Worm (Caenorhabditis elegans) whole organism, L4 larva: ENCODE data around the gene srj-55.

Experiments used
- Y5F2A.4 ChIP-seq: fragments of 200-800 bp; sonication (Bioruptor generic); optimal IDR thresholded peaks from 2 replicates; lab custom pipeline; 2018; ENCODE audit warnings: mild to moderate bottlenecking, missing genetic modification characterization, missing compliant biosample characterization
- ZK337.2 ChIP-seq: fragments of 200-800 bp; sonication (Bioruptor generic); IDR thresholded peaks from 2 replicates; pipeline ENCODE4 v1.3.6; 2022; ENCODE audit warnings: missing genetic modification reagents, missing genetic modification characterization, missing compliant biosample characterization
- ceh-28 ChIP-seq: fragments of 150-350 bp; optimal IDR thresholded peaks from 2 replicates; lab custom pipeline; 2014; ENCODE audit warnings: missing biosample characterization, missing genetic modification reagents, missing genetic modification characterization
- ces-1 ChIP-seq: fragments of 150-350 bp; sonication (generic microtip); optimal IDR thresholded peaks from 4 replicates; lab custom pipeline; 2014; ENCODE audit warnings: missing biosample characterization, missing genetic modification reagents, missing genetic modification characterization
- daf-12 ChIP-seq: fragments of 150-350 bp; optimal IDR thresholded peaks from 2 replicates; lab custom pipeline; 2014; ENCODE audit warnings: missing biosample characterization, missing genetic modification reagents, missing genetic modification characterization
- egl-27 ChIP-seq: sonication (generic microtip); optimal IDR thresholded peaks from 3 replicates; lab custom pipeline; 2017; ENCODE audit warnings: missing biosample characterization, missing genetic modification reagents, missing genetic modification characterization
- lin-13 ChIP-seq: fragments of 150-350 bp; optimal IDR thresholded peaks from 2 replicates; lab custom pipeline; 2014; ENCODE audit warnings: missing biosample characterization, missing genetic modification reagents, missing genetic modification characterization
- mdl-1 ChIP-seq, 2 experiments: fragments of 150-350 bp in 1 of 2; sonication (generic microtip) in 1 of 2; optimal IDR thresholded peaks; 2 replicates each; lab custom pipeline; 2014 to 2017; ENCODE audit warnings: missing biosample characterization in 2 of 2, missing genetic modification characterization in 2 of 2
- mep-1 ChIP-seq: fragments of 150-350 bp; sonication (generic microtip); optimal IDR thresholded peaks from 3 replicates; lab custom pipeline; 2014; ENCODE audit warnings: missing biosample characterization, missing genetic modification characterization
- nhr-25 ChIP-seq: sonication (generic microtip); optimal IDR thresholded peaks from 2 replicates; lab custom pipeline; 2017; ENCODE audit warnings: missing genetic modification characterization, mild to moderate bottlenecking, missing compliant biosample characterization, antibody characterized with exemption, moderate library complexity, borderline replicate concordance; ENCODE audit not compliant: insufficient read depth
- pqm-1 ChIP-seq: sonication (generic microtip); optimal IDR thresholded peaks from 2 replicates; lab custom pipeline; 2017; ENCODE audit warnings: missing biosample characterization, missing genetic modification characterization
- unc-130 ChIP-seq: sonication (generic microtip); optimal IDR thresholded peaks from 2 replicates; lab custom pipeline; 2016; ENCODE audit warnings: missing genetic modification reagents, missing genetic modification characterization, missing compliant biosample characterization
- zag-1 ChIP-seq: fragments of 150-350 bp; optimal IDR thresholded peaks from 2 replicates; lab custom pipeline; 2014; ENCODE audit warnings: missing biosample characterization, missing genetic modification characterization
- zfp-2 ChIP-seq: sonication (generic microtip); optimal IDR thresholded peaks from 2 replicates; lab custom pipeline; 2016; ENCODE audit warnings: mild to moderate bottlenecking, missing genetic modification characterization, missing compliant biosample characterization

DNA sequence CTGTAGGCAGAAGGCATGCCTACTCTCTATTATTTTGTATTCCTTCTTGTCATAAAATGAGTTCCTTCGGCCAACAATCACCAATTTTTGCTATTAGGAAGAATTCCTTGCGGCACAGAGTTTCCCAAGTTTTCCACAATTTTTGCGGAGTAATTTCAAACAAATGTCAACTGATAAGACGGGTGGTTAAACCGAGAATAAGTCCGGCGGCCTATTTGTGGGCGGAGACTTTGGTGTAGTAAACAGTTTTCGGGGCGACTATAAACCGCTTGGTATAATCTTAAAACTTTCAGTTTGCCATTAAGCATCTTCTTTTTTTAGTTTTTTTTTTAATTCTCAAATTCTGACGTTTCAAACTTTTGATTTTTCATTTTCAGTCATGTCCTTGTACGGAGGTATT is 23.3 kb upstream of the srj-55 start, which contains the start of gene ifc-1:
- no peak for TF ChIP-seq Y5F2A.4 (GFP tag; lab: Kevin White, UChicago)
- no peak for TF ChIP-seq ZK337.2 (GFP tag; lab: Robert Waterston, UW)
- TF ChIP-seq ceh-28 (tag; lab: Kevin White, UChicago), result no peak
- TF ChIP-seq unc-130 (GFP tag; lab: Kevin White, UChicago), result no peak
- no peak for TF ChIP-seq mep-1 (tag; lab: Kevin White, UChicago)
- no peak for TF ChIP-seq zag-1 (tag; lab: Kevin White, UChicago)
- no peak for TF ChIP-seq mdl-1 (tag; optimal IDR thresholded peaks at IDR 0.05; lab: Kevin White, UChicago)
- TF ChIP-seq pqm-1 (tag; lab: Kevin White, UChicago), result no peak
- no peak for TF ChIP-seq ces-1 (GFP tag; lab: Kevin White, UChicago)
- TF ChIP-seq lin-13 (GFP tag; lab: Kevin White, UChicago), result no peak
- TF ChIP-seq egl-27, result no peak
- no peak for TF ChIP-seq daf-12 (tag; lab: Kevin White, UChicago)
- no peak for TF ChIP-seq zfp-2 (tag; lab: Kevin White, UChicago)
- TF ChIP-seq nhr-25 (tag; lab: Kevin White, UChicago), result no peak
